Worm (Caenorhabditis elegans): ENCODE results near the gene mct-5.

DNA sequence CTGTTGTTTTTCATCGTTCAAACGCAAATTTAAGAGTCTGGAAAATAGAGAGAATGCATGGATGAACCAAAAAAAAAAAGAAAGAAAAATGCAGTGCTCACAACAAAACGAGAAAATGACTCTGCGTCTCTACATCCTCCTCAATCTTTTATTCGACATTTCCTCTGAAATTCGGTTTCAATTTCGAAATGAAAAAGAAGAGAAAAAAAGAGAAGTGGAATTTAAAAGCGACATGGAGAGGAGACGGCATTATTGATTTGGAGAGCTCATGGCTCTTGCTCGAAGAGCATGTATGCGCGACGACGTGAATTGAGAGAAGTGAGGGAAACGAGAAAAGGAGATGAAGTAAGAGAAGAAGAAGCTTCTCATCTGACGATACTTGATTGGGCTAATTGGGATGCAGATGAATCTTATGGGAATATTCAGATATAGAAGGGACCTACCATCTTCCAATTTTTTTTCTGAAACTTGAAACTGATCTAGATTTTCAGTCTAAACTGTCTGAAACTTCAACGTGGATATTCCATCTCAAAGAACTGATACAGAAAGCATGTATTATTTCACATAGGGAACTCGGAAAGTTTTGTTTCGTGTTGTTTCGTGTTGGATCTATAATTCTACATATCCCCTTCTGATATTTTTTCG lies 12.7 kb upstream of the mct-5 start:
- no peak for TF ChIP-seq fos-1 (tag; optimal IDR thresholded peaks at IDR 0.05)
- no peak for TF ChIP-seq ztf-11 (tag; optimal IDR thresholded peaks at IDR 0.05)
- TF ChIP-seq lir-3 (tag; optimal IDR thresholded peaks at IDR 0.05; ENCODE audit: poor library complexity) = no peak
- TF ChIP-seq rnt-1 (tag; optimal IDR thresholded peaks at IDR 0.05) = no peak
- TF ChIP-seq pag-3 (tag; optimal IDR thresholded peaks at IDR 0.05; ENCODE audit: borderline replicate concordance, insufficient read depth) = no peak
- peak; percentile 12 for TF ChIP-seq nhr-71 (tag; optimal IDR thresholded peaks at IDR 0.05)
- TF ChIP-seq lin-39 (tag; optimal IDR thresholded peaks at IDR 0.05) = no peak
- TF ChIP-seq nhr-76 (tag; optimal IDR thresholded peaks at IDR 0.05) = no peak
- no peak for TF ChIP-seq nhr-237 (tag; optimal IDR thresholded peaks at IDR 0.05)
- peak in 1 of 2 experiments; percentile 5 for TF ChIP-seq efl-1 (optimal IDR thresholded peaks at IDR 0.05)
- TF ChIP-seq efl-1 (GFP tag; optimal IDR thresholded peaks at IDR 0.05 in 1 of 2) = no peak
- TF ChIP-seq egl-13 (tag; optimal IDR thresholded peaks at IDR 0.05) = no peak

Measured in whole organism, L1 larva.